Worm (Caenorhabditis elegans): ENCODE data around the gene nhr-91.

DNA sequence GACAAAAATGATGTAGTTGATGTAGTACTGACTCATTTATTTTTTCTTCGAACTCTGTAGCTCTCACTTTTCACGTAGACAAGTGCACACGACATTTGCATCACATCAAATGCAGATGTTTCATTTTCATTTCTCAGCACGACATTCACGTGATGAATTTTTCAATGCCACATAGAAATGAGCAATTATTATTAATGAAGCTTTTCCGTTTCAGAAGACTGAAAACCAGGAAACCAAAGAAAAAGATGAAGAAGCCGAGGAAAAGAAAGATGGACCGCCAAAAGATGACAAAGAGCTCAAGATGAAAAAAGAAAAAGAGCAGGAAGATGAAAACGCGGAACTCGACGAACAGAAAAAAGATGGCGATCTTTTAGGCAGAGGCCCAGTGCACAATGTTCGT lies 46.4 kb downstream of the nhr-91 start:
- TF ChIP-seq dao-5 (tag; optimal IDR thresholded peaks at IDR 0.05) (no peak), him-1 (tag; optimal IDR thresholded peaks at IDR 0.05) (no peak), W03F9.2 (tag; optimal IDR thresholded peaks at IDR 0.05) (no peak)

All from whole organism, L4/young adult.